Fruit fly (Drosophila melanogaster) whole organism, pupa: ENCODE results near the gene Trf2.

Experiments
- CG14655 ChIP-seq: fragments of 200-800 bp; sonication (Bioruptor generic); optimal IDR thresholded peaks from 3 replicates; lab custom pipeline; 2017; ENCODE audit warnings: mild to moderate bottlenecking, missing biosample characterization, missing genetic modification reagents, missing genetic modification characterization
- CG15710 ChIP-seq: fragments of 200-800 bp; sonication (Bioruptor generic); optimal IDR thresholded peaks from 2 replicates; lab custom pipeline; 2018; ENCODE audit warnings: missing biosample characterization, mild to moderate bottlenecking, missing genetic modification characterization, moderate library complexity
- CG32121 ChIP-seq: fragments of 200-800 bp; sonication (Bioruptor generic); IDR thresholded peaks from 2 replicates; pipeline ENCODE4 v1.3.6; 2022; ENCODE audit warnings: missing biosample characterization, missing genetic modification characterization
- CG4496 ChIP-seq: fragments of 200-800 bp; sonication (Bioruptor generic); IDR thresholded peaks from 3 replicates; pipeline ENCODE4 v1.3.6; 2022; ENCODE audit warnings: missing biosample characterization, missing genetic modification characterization
- CG8159 ChIP-seq: fragments of 200-800 bp; sonication (Bioruptor generic); optimal IDR thresholded peaks from 3 replicates; lab custom pipeline; 2018; ENCODE audit warnings: missing biosample characterization, mild to moderate bottlenecking, missing genetic modification characterization, moderate library complexity
- CG8301 ChIP-seq: fragments of 200-800 bp; sonication (Bioruptor generic); optimal IDR thresholded peaks from 2 replicates; lab custom pipeline; 2018; ENCODE audit warnings: missing biosample characterization, mild to moderate bottlenecking, missing genetic modification characterization
- fd96Ca ChIP-seq: fragments of 200-800 bp; sonication (Bioruptor generic); IDR thresholded peaks from 3 replicates; pipeline ENCODE4 v1.3.6; 2022; ENCODE audit warnings: missing biosample characterization, missing genetic modification characterization
- gl ChIP-seq: fragments of 200-800 bp; sonication (Bioruptor generic); optimal IDR thresholded peaks from 2 replicates; lab custom pipeline; 2018; ENCODE audit warnings: missing biosample characterization, mild to moderate bottlenecking, missing genetic modification characterization

dm6 chrX:8408971-8409455 lies at the start of gene Trf2:
- TF ChIP-seq CG8301 (tag; lab: Kevin White, UChicago) (no peak), CG15710 (no peak), CG8159 (tag; lab: Kevin White, UChicago) (no peak), CG32121 (no peak), fd96Ca (GFP tag; lab: Robert Waterston, UW) (no peak; the same call in 2 of the 3 replicates), gl (tag; lab: Kevin White, UChicago) (no peak), CG14655 (GFP tag; lab: Kevin White, UChicago) (no peak), CG4496 (no peak)
